Fruit fly (Drosophila melanogaster): ENCODE measurements around the gene CG8219.
"Not testable (repeated sequence)": the region's sequence is repeated elsewhere in the genome, so short reads cannot be mapped to it uniquely, and the experiment has no call there.

The CG8219 gene

DNA sequence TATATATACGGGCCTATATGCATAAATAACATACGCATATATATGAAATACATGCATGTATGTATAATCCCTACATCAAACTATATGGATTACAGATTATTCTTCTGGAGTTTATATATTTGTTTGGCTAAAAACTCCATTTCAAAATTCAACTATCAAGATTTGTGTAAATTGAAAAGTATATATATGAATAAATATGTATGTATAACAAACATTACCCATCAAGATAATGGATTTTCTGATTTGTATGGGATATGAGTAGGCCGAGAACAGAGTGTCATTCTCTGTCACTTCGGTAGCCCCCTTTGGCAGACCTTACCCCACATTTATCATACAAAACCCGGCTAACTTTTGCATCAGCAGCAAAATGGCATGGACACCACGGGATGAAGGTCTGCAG, at the start of gene CG8219:
Gene CG8219 (plus strand): TSS at position 301 of the 400 bp plus-strand sequence.
- no peak for TF ChIP-seq CG16813 (GFP tag; IDR thresholded peaks at IDR 0.05; ENCODE audit: partially characterized antibody)

DNA sequence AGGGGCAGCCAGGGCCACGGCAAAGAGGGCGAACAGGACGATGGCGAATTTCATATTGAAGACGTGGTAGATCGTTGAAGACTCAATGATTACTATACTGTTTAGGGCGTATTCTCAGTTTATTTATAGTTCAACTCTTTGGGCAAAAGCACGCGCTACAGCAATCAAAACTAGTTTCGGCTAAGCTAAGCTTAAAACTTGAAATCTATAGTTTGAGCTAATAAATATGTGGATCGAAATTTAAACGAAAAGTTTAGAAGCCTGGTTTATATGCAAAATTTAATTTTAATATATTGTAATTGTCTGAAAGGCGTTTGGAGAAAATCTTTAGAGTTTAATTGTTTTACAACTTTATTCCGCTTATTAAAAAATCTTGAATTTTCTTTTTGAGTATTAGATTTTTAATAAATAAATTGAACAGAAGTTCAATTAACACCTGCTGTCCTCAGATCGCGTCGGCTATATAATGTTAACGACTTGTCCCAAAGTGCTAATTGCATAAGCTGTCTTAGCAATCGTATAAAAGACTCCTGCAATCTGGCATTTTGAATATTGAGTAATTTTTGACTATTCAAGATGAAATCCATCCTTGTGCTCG, 49.4 kb upstream of the CG8219 start, which contains the start of the genes Cpr65Ax2 and Lcp65Aa:
Gene Cpr65Ax2 (minus strand): TSS at position 101 of the 598 bp plus-strand sequence.
Gene Lcp65Aa (plus strand): TSS at position 548 of the 598 bp plus-strand sequence.
- not testable (repeated sequence) for TF ChIP-seq CG8290 (GFP tag; optimal IDR thresholded peaks at IDR 0.05); CG8290 (tag; optimal IDR thresholded peaks at IDR 0.05); CG6813 (GFP tag; optimal IDR thresholded peaks at IDR 0.05); danr (GFP tag; IDR thresholded peaks at IDR 0.05)

- no peak for TF ChIP-seq CG8944 (GFP tag; optimal IDR thresholded peaks at IDR 0.05)
- 0 out of 2 replicates have a peak, but pooled peaks have one; percentile 4 for TF ChIP-seq lmd (GFP tag; IDR thresholded peaks at IDR 0.05)
- peak; percentile 90 for TF ChIP-seq Ets65A (GFP tag)
These were observed 47.7 kb upstream of the CG8219 start, which contains the start of gene Acp65Aa for dm6 chr3L:6152531-6152930. TSS of gene Acp65Aa (minus strand) at chr3L:6152745.

- peak; percentile 71 for TF ChIP-seq abd-A (tag; optimal IDR thresholded peaks at IDR 0.05)
- TF ChIP-seq H2.0 (GFP tag; IDR thresholded peaks at IDR 0.05) = no peak
- peak; percentile 33 for TF ChIP-seq sqz (GFP tag; optimal IDR thresholded peaks at IDR 0.05)
- peak; percentile 48 for TF ChIP-seq CG10209 (GFP tag; optimal IDR thresholded peaks at IDR 0.05)
- TF ChIP-seq Blimp-1 (GFP tag; optimal IDR thresholded peaks at IDR 0.05) = peak; percentile 86
- TF ChIP-seq vvl (GFP tag; IDR thresholded peaks at IDR 0.05) = 0 out of 2 replicates have a peak, but pooled peaks have one; percentile 59
- no peak for TF ChIP-seq ham (GFP tag; IDR thresholded peaks at IDR 0.05)
- no peak for TF ChIP-seq CG30403 (GFP tag; optimal IDR thresholded peaks at IDR 0.05)
- TF ChIP-seq CG13894 (tag; optimal IDR thresholded peaks at IDR 0.05) = peak; percentile 50
- peak; percentile 63 for TF ChIP-seq Deaf1 (tag; optimal IDR thresholded peaks at IDR 0.05)
- TF ChIP-seq CG10543 (GFP tag; optimal IDR thresholded peaks at IDR 0.05) = peak; percentile 36
- TF ChIP-seq D19A (tag; optimal IDR thresholded peaks at IDR 0.05) = no peak
- peak; percentile 37; the same call in 1 of the 2 replicates for TF ChIP-seq Drgx (GFP tag; IDR thresholded peaks at IDR 0.05)
- TF ChIP-seq CG12769 (tag; optimal IDR thresholded peaks at IDR 0.05) = peak; percentile 74
- peak; percentile 82 for TF ChIP-seq sd (tag; optimal IDR thresholded peaks at IDR 0.05)
- no peak for TF ChIP-seq CG12155 (GFP tag; optimal IDR thresholded peaks at IDR 0.05)
- no peak for TF ChIP-seq gcm2 (GFP tag; optimal IDR thresholded peaks at IDR 0.05)
- TF ChIP-seq chinmo (GFP tag; IDR thresholded peaks at IDR 0.05; ENCODE audit: partially characterized antibody) = peak; percentile 98
- 0 out of 3 replicates have a peak, but pooled peaks have one; percentile 6 for TF ChIP-seq CG6791 (GFP tag; IDR thresholded peaks at IDR 0.05; ENCODE audit: partially characterized antibody)
- peak; percentile 67; the same call in 2 of the 3 replicates for TF ChIP-seq z (GFP tag; IDR thresholded peaks at IDR 0.05)
- TF ChIP-seq CG1233 (GFP tag; optimal IDR thresholded peaks at IDR 0.05) = no peak
- TF ChIP-seq ftz-f1 (GFP tag; optimal IDR thresholded peaks at IDR 0.05) = peak; percentile 71
- no peak for TF ChIP-seq lab (GFP tag; optimal IDR thresholded peaks at IDR 0.05)
- no peak for TF ChIP-seq mld (GFP tag; IDR thresholded peaks at IDR 0.05; ENCODE audit: partially characterized antibody)
- no peak for TF ChIP-seq ab (GFP tag; optimal IDR thresholded peaks at IDR 0.05)
- peak; percentile 96 for TF ChIP-seq nom (GFP tag; optimal IDR thresholded peaks at IDR 0.05)
- TF ChIP-seq E2f1 (GFP tag; IDR thresholded peaks at IDR 0.05) = no peak
- no peak for TF ChIP-seq CG14050 (GFP tag; IDR thresholded peaks at IDR 0.05)
- peak; percentile 99 for TF ChIP-seq pros (GFP tag; optimal IDR thresholded peaks at IDR 0.05)
- no peak for TF ChIP-seq dm (GFP tag; optimal IDR thresholded peaks at IDR 0.05)
These were observed 45.3 kb upstream of the CG8219 start for dm6 chr3L:6154951-6155394.
